Worm (Caenorhabditis elegans) whole organism, L1 larva: Measurements from ENCODE around the gene odd-1.

Experiments
- aly-2 ChIP-seq: fragments of 150-350 bp; optimal IDR thresholded peaks from 2 replicates; lab custom pipeline; 2014; ENCODE audit warnings: missing biosample characterization, missing genetic modification characterization
- ama-1 ChIP-seq: fragments of 150-350 bp; optimal IDR thresholded peaks from 2 replicates; lab custom pipeline; 2014
- egl-27 ChIP-seq, 2 experiments: fragments of 150-350 bp in 1 of 2; sonication (generic microtip); optimal IDR thresholded peaks; 3 replicates each; lab custom pipeline; 2017 to 2018; ENCODE audit warnings: missing biosample characterization in 2 of 2, missing genetic modification characterization in 2 of 2, missing genetic modification reagents in 2 of 2
- fkh-8 ChIP-seq: sonication (generic microtip); optimal IDR thresholded peaks from 2 replicates; lab custom pipeline; 2016; ENCODE audit warnings: mild to moderate bottlenecking, missing genetic modification characterization, missing compliant biosample characterization
- jun-1 ChIP-seq: fragments of 150-350 bp; optimal IDR thresholded peaks from 2 replicates; lab custom pipeline; 2014; ENCODE audit warnings: missing biosample characterization, missing genetic modification reagents, missing genetic modification characterization
- lin-39 ChIP-seq: fragments of 150-350 bp; optimal IDR thresholded peaks from 2 replicates; lab custom pipeline; 2014; ENCODE audit warnings: missing biosample characterization, missing genetic modification reagents, missing genetic modification characterization
- lsy-2 ChIP-seq, 2 experiments: fragments of 150-350 bp; optimal IDR thresholded peaks; 2 replicates each; lab custom pipeline; 2014; ENCODE audit warnings: missing biosample characterization in 2 of 2, missing genetic modification characterization in 2 of 2
- nhr-28 ChIP-seq: fragments of 150-350 bp; optimal IDR thresholded peaks from 2 replicates; lab custom pipeline; 2014; ENCODE audit warnings: missing biosample characterization, missing genetic modification characterization
- snu-23 ChIP-seq: sonication (generic microtip); optimal IDR thresholded peaks from 2 replicates; lab custom pipeline; 2016; ENCODE audit warnings: missing genetic modification characterization, missing compliant biosample characterization
- sox-4 ChIP-seq: sonication (generic microtip); optimal IDR thresholded peaks from 2 replicates; lab custom pipeline; 2016; ENCODE audit warnings: missing genetic modification characterization, missing compliant biosample characterization
- unc-30 ChIP-seq: sonication (generic microtip); optimal IDR thresholded peaks from 2 replicates; lab custom pipeline; 2017; ENCODE audit warnings: missing biosample characterization, missing genetic modification characterization
- unc-62 ChIP-seq: fragments of 150-350 bp; optimal IDR thresholded peaks from 2 replicates; lab custom pipeline; 2014; ENCODE audit warnings: missing biosample characterization, missing genetic modification reagents, missing genetic modification characterization
- zag-1 ChIP-seq: fragments of 150-350 bp; optimal IDR thresholded peaks from 2 replicates; lab custom pipeline; 2014; ENCODE audit warnings: missing biosample characterization, missing genetic modification characterization

ce11 chrIII:7084908-7085307 lies 23.2 kb upstream of the odd-1 start, which contains the start of gene tofu-7:
- TF ChIP-seq snu-23 (no peak), sox-4 (no peak), lin-39 (no peak), nhr-28 (no peak), aly-2 (tag; lab: Kevin White, UChicago) (no peak), ama-1 (lab: Kevin White, UChicago) (no peak), egl-27 (tag; optimal IDR thresholded peaks at IDR 0.05; lab: Kevin White, UChicago) (no peak), lsy-2 (tag; optimal IDR thresholded peaks at IDR 0.05; lab: Kevin White, UChicago) (no peak), unc-30 (tag; lab: Kevin White, UChicago) (no peak), fkh-8 (tag; lab: Kevin White, UChicago) (no peak), zag-1 (tag; lab: Kevin White, UChicago) (no peak), jun-1 (tag; lab: Kevin White, UChicago) (no peak), unc-62 (GFP tag; lab: Kevin White, UChicago) (no peak)
